Worm (Caenorhabditis elegans): ENCODE measurements around the gene F54H12.5.

Gene F54H12.5

ce11 chrIII:7950447-7950846, 21.5 kb downstream of the F54H12.5 start:
- no peak for TF ChIP-seq rnt-1 (tag; optimal IDR thresholded peaks at IDR 0.05)
- TF ChIP-seq egl-13 (tag; optimal IDR thresholded peaks at IDR 0.05) = no peak
- TF ChIP-seq efl-1 (optimal IDR thresholded peaks at IDR 0.05) = no peak
- TF ChIP-seq efl-1 (GFP tag; optimal IDR thresholded peaks at IDR 0.05 in 1 of 2) = peak in 1 of 2 experiments; percentile 58

DNA sequence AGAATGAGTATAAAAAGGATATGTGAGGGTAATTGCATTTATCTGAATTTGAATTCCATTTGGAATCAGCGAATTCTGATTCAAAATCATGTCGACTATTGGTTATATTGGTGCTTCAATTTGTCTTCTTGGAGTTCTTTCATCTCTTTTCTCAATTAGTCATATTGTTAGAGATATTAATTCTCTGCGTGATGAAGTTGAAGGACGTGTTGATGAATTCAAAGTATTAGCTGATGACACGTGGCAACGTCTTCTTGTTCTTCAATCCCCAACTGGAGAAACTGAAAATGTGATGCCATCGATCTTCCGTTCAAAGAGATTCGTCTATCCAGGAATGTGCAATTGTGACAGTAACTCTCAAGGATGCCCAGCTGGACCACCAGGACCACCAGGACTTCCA, 23.2 kb downstream of the F54H12.5 start, which contains the start of gene col-90:
TSS of gene col-90 (plus strand) at position 37 of the 400 bp plus-strand sequence.
- TF ChIP-seq egl-13 (tag; optimal IDR thresholded peaks at IDR 0.05) = no peak
- TF ChIP-seq blmp-1 (tag; optimal IDR thresholded peaks at IDR 0.05) = peak; percentile 6
- peak; percentile 70 for TF ChIP-seq ama-1 (optimal IDR thresholded peaks at IDR 0.05)

DNA sequence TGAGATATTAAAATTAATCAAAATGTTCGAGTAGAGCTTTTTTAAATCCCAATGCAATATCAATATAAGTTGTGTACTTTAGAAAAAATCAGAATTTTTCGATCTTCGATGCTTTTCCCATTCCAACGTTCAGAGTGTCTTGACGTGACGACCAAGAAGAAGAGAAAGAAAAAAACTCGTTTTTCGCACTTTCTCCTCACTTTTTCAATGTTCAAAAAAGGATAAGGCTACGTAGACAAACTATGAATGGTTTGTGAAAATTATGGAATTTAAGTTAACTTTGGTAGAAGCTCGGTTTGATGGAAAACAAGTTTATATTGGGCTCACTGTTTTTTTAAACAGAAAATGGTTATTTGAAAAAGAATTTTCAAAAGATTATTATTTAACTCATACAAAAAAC, 24.3 kb downstream of the F54H12.5 start:
- TF ChIP-seq unc-98 (GFP tag; IDR thresholded peaks at IDR 0.05) (no peak), isw-1 (GFP tag; IDR thresholded peaks at IDR 0.05) (no peak), dsc-1 (tag; optimal IDR thresholded peaks at IDR 0.05) (no peak), ama-1 (optimal IDR thresholded peaks at IDR 0.05) (no peak), nhr-77 (tag; optimal IDR thresholded peaks at IDR 0.05) (no peak), C04F5.9 (tag; optimal IDR thresholded peaks at IDR 0.05) (no peak), lin-14 (GFP tag; optimal IDR thresholded peaks at IDR 0.05) (no peak), unc-130 (tag; optimal IDR thresholded peaks at IDR 0.05) (no peak), efl-1 (optimal IDR thresholded peaks at IDR 0.05) (no peak), efl-1 (GFP tag; optimal IDR thresholded peaks at IDR 0.05 in 1 of 2) (peak in 1 of 2 experiments; percentile 56), pqm-1 (tag; optimal IDR thresholded peaks at IDR 0.05) (no peak), blmp-1 (tag; optimal IDR thresholded peaks at IDR 0.05) (peak; percentile 54), mdl-1 (tag; optimal IDR thresholded peaks at IDR 0.05) (no peak), ztf-4 (tag; optimal IDR thresholded peaks at IDR 0.05) (no peak), nhr-20 (tag; optimal IDR thresholded peaks at IDR 0.05) (no peak), nhr-12 (tag; optimal IDR thresholded peaks at IDR 0.05) (no peak)

- TF ChIP-seq vab-15 (tag; optimal IDR thresholded peaks at IDR 0.05) (no peak), nhr-84 (tag; optimal IDR thresholded peaks at IDR 0.05) (no peak)
Observed at ce11 chrIII:7946968-7947491, 24.9 kb downstream of the F54H12.5 start, which contains the start of gene gsto-1. Gene gsto-1, minus strand, starts transcription at chrIII:7947018.

- TF ChIP-seq ceh-90 (tag; optimal IDR thresholded peaks at IDR 0.05) (no peak), lin-35 (GFP tag; optimal IDR thresholded peaks at IDR 0.05) (no peak), unc-130 (tag; optimal IDR thresholded peaks at IDR 0.05) (no peak)
Observed at ce11 chrIII:7941417-7941816, 30.5 kb downstream of the F54H12.5 start, which contains the start of gene kle-2. Gene kle-2, plus strand, starts transcription at chrIII:7941717.

DNA sequence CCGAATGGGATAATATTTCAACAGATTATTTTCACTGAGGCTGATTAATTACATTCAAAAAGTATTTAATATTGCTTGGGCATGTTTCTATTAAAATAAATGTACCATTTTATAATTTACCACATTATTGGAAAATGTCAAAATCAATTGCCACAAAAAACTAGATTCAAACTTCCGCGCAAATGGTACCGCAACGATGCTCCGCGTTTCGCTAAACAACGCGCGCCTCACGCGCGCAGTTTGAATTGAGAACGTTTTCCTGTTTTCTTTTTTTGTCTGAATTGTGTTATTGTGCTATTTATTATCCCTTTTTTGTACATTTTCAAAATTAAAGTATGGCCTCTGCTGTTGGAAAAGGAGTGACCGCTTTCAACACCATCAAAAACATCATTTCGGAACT, 31.1 kb downstream of the F54H12.5 start, which contains the start of gene C29E4.12:
TSS of gene C29E4.12 (plus strand) at position 333 of the 400 bp plus-strand sequence.
- TF ChIP-seq ets-5 (GFP tag; IDR thresholded peaks at IDR 0.05) (no peak), Y116A8C.19 (tag; optimal IDR thresholded peaks at IDR 0.05; ENCODE audit: borderline replicate concordance) (no peak), sox-4 (tag; optimal IDR thresholded peaks at IDR 0.05) (no peak), sptf-1 (tag; optimal IDR thresholded peaks at IDR 0.05) (no peak), mep-1 (tag; optimal IDR thresholded peaks at IDR 0.05) (peak; percentile 52), tlp-1 (tag; optimal IDR thresholded peaks at IDR 0.05) (no peak), nhr-19 (GFP tag; conservative IDR thresholded peaks at IDR 0.05) (peak; percentile 79), ceh-8 (GFP tag; optimal IDR thresholded peaks at IDR 0.05) (no peak), ama-1 (optimal IDR thresholded peaks at IDR 0.05) (no peak), lin-39 (tag; optimal IDR thresholded peaks at IDR 0.05) (peak; percentile 41), unc-62 (GFP tag; optimal IDR thresholded peaks at IDR 0.05) (no peak), nhr-76 (tag; optimal IDR thresholded peaks at IDR 0.05) (no peak), pax-3 (tag; optimal IDR thresholded peaks at IDR 0.05) (peak; percentile 65), xbp-1 (tag; optimal IDR thresholded peaks at IDR 0.05) (peak; percentile 78), zag-1 (tag; optimal IDR thresholded peaks at IDR 0.05) (no peak), snpc-4 (tag; optimal IDR thresholded peaks at IDR 0.05) (peak; percentile 27), jun-1 (tag; optimal IDR thresholded peaks at IDR 0.05) (peak; percentile 69), nhr-84 (tag; optimal IDR thresholded peaks at IDR 0.05) (no peak), lin-15B (tag; optimal IDR thresholded peaks at IDR 0.05) (peak; percentile 91), isw-1 (GFP tag; IDR thresholded peaks at IDR 0.05) (peak; percentile 82), swsn-7 (tag; optimal IDR thresholded peaks at IDR 0.05) (peak; percentile 71), F16B12.6 (tag; optimal IDR thresholded peaks at IDR 0.05) (peak; percentile 62), unc-86 (tag; optimal IDR thresholded peaks at IDR 0.05) (peak; percentile 53), elt-2 (tag; optimal IDR thresholded peaks at IDR 0.05) (peak; percentile 26), lin-35 (GFP tag; optimal IDR thresholded peaks at IDR 0.05) (peak; percentile 98 to 99), nhr-12 (tag; optimal IDR thresholded peaks at IDR 0.05) (no peak), unc-130 (tag; optimal IDR thresholded peaks at IDR 0.05) (peak; percentile 40), nhr-237 (tag; optimal IDR thresholded peaks at IDR 0.05) (peak; percentile 62)
